Worm (Caenorhabditis elegans) whole organism, L4/young adult: ENCODE data around the gene F26C11.1.

ENCODE experiments used
- W03F9.2 ChIP-seq: fragments of 150-350 bp; optimal IDR thresholded peaks from 2 replicates; lab custom pipeline; 2014; ENCODE audit warnings: missing biosample characterization, missing genetic modification characterization
- him-1 ChIP-seq: sonication (generic microtip); optimal IDR thresholded peaks from 2 replicates; lab custom pipeline; 2016; ENCODE audit warnings: missing genotype, missing genetic modification reagents, missing genetic modification characterization, missing compliant biosample characterization

DNA sequence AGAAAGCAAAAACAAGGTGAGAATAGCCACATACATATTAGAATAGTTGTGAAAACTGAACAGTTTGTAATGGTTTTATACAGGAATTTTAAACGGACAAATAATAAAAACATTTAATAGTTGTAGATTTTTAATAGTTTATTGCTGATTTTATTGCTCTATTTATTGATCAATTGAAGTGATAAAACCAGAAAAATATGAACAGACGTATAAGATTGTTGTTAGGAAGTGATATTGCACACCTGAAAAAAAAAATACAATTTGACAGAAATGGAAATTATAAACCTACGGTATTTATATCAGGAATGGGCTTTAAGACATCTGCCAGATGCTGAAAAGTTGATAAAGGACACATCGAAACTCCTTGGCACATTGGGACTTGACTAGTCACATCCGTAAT lies 23.4 kb downstream of the F26C11.1 start, which contains the start of gene C05C10.8:
- TF ChIP-seq W03F9.2: no peak
- TF ChIP-seq him-1 (tag; lab: Kevin White, UChicago): no peak
